Worm (Caenorhabditis elegans) whole organism, late embryonic: Measurements from ENCODE around the gene gakh-1.
A peak's percentile ranks its signal among the peaks of the same experiment; 100 is the strongest.

Source experiments
- C08G9.2 ChIP-seq: sonication (generic microtip); optimal IDR thresholded peaks from 2 replicates; lab custom pipeline; 2016; ENCODE audit warnings: mild to moderate bottlenecking, missing genetic modification characterization, moderate library complexity, missing compliant biosample characterization
- C38D4.7 ChIP-seq: fragments of 200-800 bp; sonication (Bioruptor generic); optimal IDR thresholded peaks from 2 replicates; lab custom pipeline; 2018; ENCODE audit warnings: mild to moderate bottlenecking, missing genetic modification characterization, moderate library complexity, missing compliant biosample characterization
- F13H6.1 ChIP-seq: sonication (generic microtip); optimal IDR thresholded peaks from 2 replicates; lab custom pipeline; 2016; ENCODE audit warnings: missing genetic modification characterization, missing compliant biosample characterization
- K02D7.2 ChIP-seq: sonication (generic microtip); optimal IDR thresholded peaks from 2 replicates; lab custom pipeline; 2017; ENCODE audit warnings: mild to moderate bottlenecking, missing genetic modification characterization, missing compliant biosample characterization
- K09A11.1 ChIP-seq: sonication (generic microtip); optimal IDR thresholded peaks from 2 replicates; lab custom pipeline; 2017; ENCODE audit warnings: antibody characterized with exemption, mild to moderate bottlenecking, missing genetic modification characterization, missing compliant biosample characterization; ENCODE audit not compliant: insufficient read depth
- T23F11.4 ChIP-seq: fragments of 200-800 bp; sonication (Bioruptor generic); optimal IDR thresholded peaks from 2 replicates; lab custom pipeline; 2018; ENCODE audit warnings: mild to moderate bottlenecking, missing genetic modification characterization, missing compliant biosample characterization
- Y22D7AL.16 ChIP-seq: sonication (generic microtip); optimal IDR thresholded peaks from 2 replicates; lab custom pipeline; 2016; ENCODE audit warnings: missing genetic modification characterization, missing compliant biosample characterization
- ahr-1 ChIP-seq: sonication (generic microtip); optimal IDR thresholded peaks from 2 replicates; lab custom pipeline; 2016; ENCODE audit warnings: missing genetic modification characterization, missing compliant biosample characterization
- ama-1 ChIP-seq: fragments of 150-350 bp; optimal IDR thresholded peaks from 2 replicates; lab custom pipeline; 2014
- ceh-14 ChIP-seq: sonication (generic microtip); optimal IDR thresholded peaks from 2 replicates; lab custom pipeline; 2016; ENCODE audit warnings: missing genotype, missing genetic modification characterization, missing compliant biosample characterization
- ceh-19 ChIP-seq: fragments of 200-800 bp; sonication (Bioruptor generic); optimal IDR thresholded peaks from 2 replicates; lab custom pipeline; 2018; ENCODE audit warnings: mild to moderate bottlenecking, missing genetic modification characterization, missing compliant biosample characterization
- ceh-2 ChIP-seq: sonication (generic microtip); optimal IDR thresholded peaks from 2 replicates; lab custom pipeline; 2016; ENCODE audit warnings: missing genotype, missing genetic modification characterization, missing compliant biosample characterization
- ceh-22 ChIP-seq: sonication (generic microtip); optimal IDR thresholded peaks from 2 replicates; lab custom pipeline; 2017; ENCODE audit warnings: missing biosample characterization, missing genetic modification characterization
- ceh-30 ChIP-seq: fragments of 150-350 bp; optimal IDR thresholded peaks from 2 replicates; lab custom pipeline; 2014; ENCODE audit warnings: missing biosample characterization, missing genetic modification characterization
- ceh-31 ChIP-seq: sonication (generic microtip); optimal IDR thresholded peaks from 2 replicates; lab custom pipeline; 2016; ENCODE audit warnings: missing genetic modification characterization, missing compliant biosample characterization
- ceh-34 ChIP-seq: sonication (generic microtip); optimal IDR thresholded peaks from 2 replicates; lab custom pipeline; 2016; ENCODE audit warnings: mild to moderate bottlenecking, missing genetic modification characterization, missing compliant biosample characterization
- ceh-45 ChIP-seq: fragments of 200-800 bp; sonication (Bioruptor generic); IDR thresholded peaks from 2 replicates; pipeline ENCODE4 v1.3.6; 2022; ENCODE audit warnings: missing genetic modification reagents, missing genetic modification characterization, missing compliant biosample characterization
- ceh-48 ChIP-seq: sonication (generic microtip); optimal IDR thresholded peaks from 2 replicates; lab custom pipeline; 2016; ENCODE audit warnings: missing genetic modification characterization, inconsistent platforms, missing compliant biosample characterization
- ceh-9 ChIP-seq: sonication (generic microtip); optimal IDR thresholded peaks from 2 replicates; lab custom pipeline; 2016; ENCODE audit warnings: mild to moderate bottlenecking, missing genetic modification characterization, inconsistent platforms, missing compliant biosample characterization
- che-1 ChIP-seq: sonication (generic microtip); optimal IDR thresholded peaks from 2 replicates; lab custom pipeline; 2016; ENCODE audit warnings: mild to moderate bottlenecking, missing genetic modification characterization, missing compliant biosample characterization
- dmd-4 ChIP-seq: sonication (generic microtip); optimal IDR thresholded peaks from 2 replicates; lab custom pipeline; 2016; ENCODE audit warnings: borderline replicate concordance, missing genetic modification characterization, missing compliant biosample characterization
- dve-1 ChIP-seq: sonication (generic microtip); optimal IDR thresholded peaks from 2 replicates; lab custom pipeline; 2017; ENCODE audit warnings: antibody characterized with exemption, mild to moderate bottlenecking, missing genetic modification characterization, missing compliant biosample characterization
- elt-2 ChIP-seq: sonication (generic microtip); optimal IDR thresholded peaks from 2 replicates; lab custom pipeline; 2016; ENCODE audit warnings: missing genetic modification reagents, missing genetic modification characterization, missing compliant biosample characterization
- elt-4 ChIP-seq: sonication (generic microtip); optimal IDR thresholded peaks from 2 replicates; lab custom pipeline; 2016; ENCODE audit warnings: missing genetic modification characterization, missing compliant biosample characterization
- ets-4 ChIP-seq: sonication (generic microtip); optimal IDR thresholded peaks from 2 replicates; lab custom pipeline; 2016; ENCODE audit warnings: missing genetic modification characterization, missing compliant biosample characterization
- eyg-1 ChIP-seq: sonication (generic microtip); optimal IDR thresholded peaks from 2 replicates; lab custom pipeline; 2016; ENCODE audit warnings: missing genotype, missing genetic modification characterization, missing compliant biosample characterization
- fkh-10 ChIP-seq: fragments of 150-350 bp; optimal IDR thresholded peaks from 2 replicates; lab custom pipeline; 2014; ENCODE audit warnings: missing biosample characterization, missing genetic modification reagents, missing genetic modification characterization
- fkh-6 ChIP-seq: sonication (generic microtip); optimal IDR thresholded peaks from 2 replicates; lab custom pipeline; 2016; ENCODE audit warnings: missing genetic modification characterization, missing compliant biosample characterization
- hlh-15 ChIP-seq: sonication (generic microtip); optimal IDR thresholded peaks from 2 replicates; lab custom pipeline; 2016; ENCODE audit warnings: missing genetic modification characterization, missing compliant biosample characterization
- hlh-30 ChIP-seq: sonication (generic microtip); optimal IDR thresholded peaks from 2 replicates; lab custom pipeline; 2017; ENCODE audit warnings: antibody characterized with exemption, missing genetic modification characterization, missing compliant biosample characterization; ENCODE audit not compliant: insufficient read depth
- hlh-8 ChIP-seq: sonication (generic microtip); optimal IDR thresholded peaks from 2 replicates; lab custom pipeline; 2016; ENCODE audit warnings: missing genotype, missing genetic modification characterization, missing compliant biosample characterization
- lim-6 ChIP-seq: sonication (generic microtip); optimal IDR thresholded peaks from 2 replicates; lab custom pipeline; 2016; ENCODE audit warnings: missing genetic modification characterization, missing compliant biosample characterization
- mec-3 ChIP-seq: sonication (generic microtip); optimal IDR thresholded peaks from 2 replicates; lab custom pipeline; 2016; ENCODE audit warnings: borderline replicate concordance, missing genetic modification characterization, missing compliant biosample characterization
- nfya-1 ChIP-seq: sonication (generic microtip); optimal IDR thresholded peaks from 2 replicates; lab custom pipeline; 2017; ENCODE audit warnings: missing genetic modification characterization, mild to moderate bottlenecking, missing compliant biosample characterization, antibody characterized with exemption, moderate library complexity
- nhr-11 ChIP-seq: fragments of 150-350 bp; optimal IDR thresholded peaks from 2 replicates; lab custom pipeline; 2014; ENCODE audit warnings: missing biosample characterization, missing genetic modification characterization
- nhr-232 ChIP-seq: sonication (generic microtip); optimal IDR thresholded peaks from 2 replicates; lab custom pipeline; 2016; ENCODE audit warnings: missing genetic modification characterization, missing compliant biosample characterization
- npax-4 ChIP-seq: sonication (generic microtip); optimal IDR thresholded peaks from 2 replicates; lab custom pipeline; 2016; ENCODE audit warnings: missing genetic modification characterization, missing compliant biosample characterization
- odd-2 ChIP-seq: sonication (generic microtip); optimal IDR thresholded peaks from 2 replicates; lab custom pipeline; 2017; ENCODE audit warnings: antibody characterized with exemption, mild to moderate bottlenecking, missing genetic modification characterization, missing compliant biosample characterization
- pag-3 ChIP-seq: sonication (generic microtip); optimal IDR thresholded peaks from 2 replicates; lab custom pipeline; 2016; ENCODE audit warnings: missing compliant biosample characterization, missing genetic modification characterization, borderline replicate concordance
- pat-9 ChIP-seq: fragments of 200-800 bp; sonication (Bioruptor generic); optimal IDR thresholded peaks from 2 replicates; lab custom pipeline; 2018; ENCODE audit warnings: mild to moderate bottlenecking, missing genetic modification characterization, moderate library complexity, missing compliant biosample characterization
- pax-1 ChIP-seq: fragments of 150-350 bp; optimal IDR thresholded peaks from 2 replicates; lab custom pipeline; 2014; ENCODE audit warnings: missing biosample characterization, missing genetic modification characterization
- pha-4 ChIP-seq: fragments of 150-350 bp; optimal IDR thresholded peaks from 2 replicates; lab custom pipeline; 2018; ENCODE audit warnings: missing biosample characterization, missing genetic modification reagents, missing genetic modification characterization
- pqm-1 ChIP-seq: sonication (generic microtip); optimal IDR thresholded peaks from 2 replicates; lab custom pipeline; 2016; ENCODE audit warnings: missing genetic modification characterization, missing compliant biosample characterization
- ref-2 ChIP-seq: sonication (generic microtip); optimal IDR thresholded peaks from 2 replicates; lab custom pipeline; 2016; ENCODE audit warnings: missing genetic modification characterization, missing compliant biosample characterization
- rnt-1 ChIP-seq: sonication (generic microtip); optimal IDR thresholded peaks from 2 replicates; lab custom pipeline; 2016; ENCODE audit warnings: missing genetic modification characterization, missing compliant biosample characterization
- sdc-2 ChIP-seq: sonication (generic microtip); optimal IDR thresholded peaks from 2 replicates; lab custom pipeline; 2016; ENCODE audit warnings: missing genotype, missing genetic modification characterization, missing compliant biosample characterization
- sox-2 ChIP-seq: fragments of 200-800 bp; sonication (Bioruptor generic); IDR thresholded peaks from 2 replicates; pipeline ENCODE4 v1.3.6; 2022; ENCODE audit warnings: missing genetic modification reagents, missing genetic modification characterization, missing compliant biosample characterization
- sox-4 ChIP-seq: sonication (generic microtip); optimal IDR thresholded peaks from 2 replicates; lab custom pipeline; 2017; ENCODE audit warnings: mild to moderate bottlenecking, missing genetic modification characterization, inconsistent platforms, missing compliant biosample characterization
- syd-9 ChIP-seq: sonication (generic microtip); optimal IDR thresholded peaks from 2 replicates; lab custom pipeline; 2016; ENCODE audit warnings: mild to moderate bottlenecking, missing genetic modification characterization, moderate library complexity, missing compliant biosample characterization
- tbx-2 ChIP-seq: sonication (generic microtip); optimal IDR thresholded peaks from 2 replicates; lab custom pipeline; 2016; ENCODE audit warnings: missing genetic modification characterization, missing compliant biosample characterization
- tbx-7 ChIP-seq: sonication (generic microtip); optimal IDR thresholded peaks from 2 replicates; lab custom pipeline; 2016; ENCODE audit warnings: missing genotype, missing genetic modification characterization, missing compliant biosample characterization
- unc-55 ChIP-seq: sonication (generic microtip); optimal IDR thresholded peaks from 2 replicates; lab custom pipeline; 2017; ENCODE audit warnings: missing biosample characterization, missing genetic modification reagents, missing genetic modification characterization
- unc-86 ChIP-seq: sonication (generic microtip); optimal IDR thresholded peaks from 2 replicates; lab custom pipeline; 2016; ENCODE audit warnings: missing genetic modification characterization, missing compliant biosample characterization
- ztf-16 ChIP-seq: sonication (generic microtip); optimal IDR thresholded peaks from 2 replicates; lab custom pipeline; 2017; ENCODE audit warnings: missing genetic modification characterization, missing compliant biosample characterization

gakh-1 gene

DNA sequence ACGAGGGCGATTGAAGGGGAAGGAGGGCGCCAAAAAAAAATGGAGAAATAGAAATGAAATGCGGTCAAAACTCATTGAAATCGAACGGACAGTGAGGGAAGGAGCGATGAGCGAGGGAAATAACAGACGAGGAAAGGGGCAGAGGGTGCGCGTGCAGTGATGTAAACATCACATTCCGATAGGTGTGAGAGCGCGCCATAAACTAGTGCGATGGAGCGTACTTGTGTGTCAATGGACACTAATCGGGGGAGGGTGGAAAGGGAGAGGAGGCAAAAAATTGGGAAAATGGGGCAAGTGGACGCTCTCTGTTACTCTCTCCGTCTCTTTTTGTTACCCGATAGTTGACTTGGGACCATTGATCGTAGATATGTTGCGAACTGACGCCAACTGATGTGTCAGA, 18.4 kb upstream of the gakh-1 start:
- TF ChIP-seq fkh-10 (GFP tag; lab: Kevin White, UChicago) (no peak), sox-2 (GFP tag; lab: Robert Waterston, UW) (no peak), ztf-16 (tag; lab: Kevin White, UChicago) (no peak), ceh-22 (tag; lab: Kevin White, UChicago) (no peak), ets-4 (tag; lab: Kevin White, UChicago) (no peak), ahr-1 (tag; lab: Kevin White, UChicago) (no peak), nhr-232 (tag; lab: Kevin White, UChicago) (no peak), elt-2 (peak; percentile 27), fkh-6 (peak; percentile 45), ceh-45 (GFP tag; lab: Robert Waterston, UW) (no peak), dmd-4 (tag; lab: Kevin White, UChicago) (no peak), odd-2 (no peak), tbx-7 (tag; lab: Kevin White, UChicago) (no peak), ceh-9 (no peak), ceh-19 (GFP tag; lab: Kevin White, UChicago) (no peak), mec-3 (tag; lab: Kevin White, UChicago) (peak; percentile 56), F13H6.1 (no peak), pqm-1 (no peak), nhr-11 (tag; lab: Kevin White, UChicago) (no peak), unc-86 (tag; lab: Kevin White, UChicago) (no peak), pha-4 (tag; lab: Kevin White, UChicago) (no peak), ceh-31 (tag; lab: Kevin White, UChicago) (peak; percentile 28), hlh-8 (tag; lab: Kevin White, UChicago) (no peak), che-1 (tag; lab: Kevin White, UChicago) (no peak), hlh-15 (tag; lab: Kevin White, UChicago) (no peak), ref-2 (peak; percentile 7), syd-9 (peak; percentile 48), npax-4 (tag; lab: Kevin White, UChicago) (no peak), ceh-2 (tag; lab: Kevin White, UChicago) (peak; percentile 24), Y22D7AL.16 (no peak), elt-4 (tag; lab: Kevin White, UChicago) (no peak), pat-9 (no peak), pag-3 (tag; lab: Kevin White, UChicago) (no peak), eyg-1 (tag; lab: Kevin White, UChicago) (no peak), dve-1 (tag; lab: Kevin White, UChicago) (peak; percentile 20), T23F11.4 (GFP tag; lab: Kevin White, UChicago) (no peak), C38D4.7 (no peak), ceh-34 (tag; lab: Kevin White, UChicago) (peak; percentile 53), ceh-48 (tag; lab: Kevin White, UChicago) (no peak), ceh-14 (tag; lab: Kevin White, UChicago) (peak; percentile 32), tbx-2 (peak; percentile 87), C08G9.2 (tag; lab: Kevin White, UChicago) (peak; percentile 48), K02D7.2 (no peak), unc-55 (peak; percentile 76), rnt-1 (no peak), ceh-30 (tag; lab: Kevin White, UChicago) (no peak), hlh-30 (tag; lab: Kevin White, UChicago) (peak; percentile 70), ama-1 (lab: Kevin White, UChicago) (no peak), sdc-2 (peak; percentile 72), sox-4 (no peak), nfya-1 (tag; lab: Kevin White, UChicago) (peak; percentile 66), K09A11.1 (no peak), lim-6 (tag; lab: Kevin White, UChicago) (no peak), pax-1 (tag; lab: Kevin White, UChicago) (no peak)
